Worm (Caenorhabditis elegans) whole organism, L1 larva: ENCODE results near the gene T20B12.7.

ENCODE experiments used
- ama-1 ChIP-seq: fragments of 150-350 bp; optimal IDR thresholded peaks from 2 replicates; lab custom pipeline; 2014
- unc-130 ChIP-seq: fragments of 150-350 bp; optimal IDR thresholded peaks from 2 replicates; lab custom pipeline; 2017; ENCODE audit warnings: missing biosample characterization, missing genetic modification characterization, inconsistent platforms

- no peak for TF ChIP-seq unc-130 (tag; lab: Kevin White, UChicago)
- TF ChIP-seq ama-1 (lab: Kevin White, UChicago): peak; percentile 42
Measured at ce11 chrIII:7338693-7339092, 40.2 kb downstream of the T20B12.7 start, which contains the start of gene kap-1.
